Fruit fly (Drosophila melanogaster) whole organism, embryonic: ENCODE data around the gene Btnd.

Experiments used
- Ada2b ChIP-seq: fragments of 200-800 bp; sonication (Bioruptor generic); IDR thresholded peaks from 2 replicates; pipeline ENCODE4 v1.3.6; 2022; ENCODE audit warnings: missing biosample characterization, missing genetic modification characterization
- Adf1 ChIP-seq: fragments of 200-800 bp; sonication (Bioruptor generic); IDR thresholded peaks from 2 replicates; pipeline ENCODE4 v1.3.6; 2022; ENCODE audit warnings: missing biosample characterization, missing genetic modification characterization
- CG10274 ChIP-seq: fragments of 200-800 bp; sonication (Bioruptor generic); optimal IDR thresholded peaks from 3 replicates; lab custom pipeline; 2017; ENCODE audit warnings: missing biosample characterization, mild to moderate bottlenecking, missing genetic modification characterization
- CG11085 ChIP-seq: fragments of 200-800 bp; sonication (Bioruptor generic); IDR thresholded peaks from 2 replicates; pipeline ENCODE4 v1.3.6; 2022; ENCODE audit warnings: missing biosample characterization, missing genetic modification characterization
- CG11504 ChIP-seq: fragments of 200-800 bp; sonication (Bioruptor generic); optimal IDR thresholded peaks from 3 replicates; lab custom pipeline; 2019; ENCODE audit warnings: missing biosample characterization, mild to moderate bottlenecking, missing genetic modification characterization, moderate library complexity
- CG12104 ChIP-seq: fragments of 200-800 bp; sonication (Bioruptor generic); optimal IDR thresholded peaks from 3 replicates; lab custom pipeline; 2016; ENCODE audit warnings: missing biosample characterization, missing genetic modification characterization
- CG12299 ChIP-seq: fragments of 200-800 bp; sonication (Bioruptor generic); optimal IDR thresholded peaks from 2 replicates; lab custom pipeline; 2018; ENCODE audit warnings: missing biosample characterization, mild to moderate bottlenecking, missing genetic modification characterization
- CG13296 ChIP-seq: fragments of 200-800 bp; sonication (Bioruptor generic); optimal IDR thresholded peaks from 3 replicates; lab custom pipeline; 2018; ENCODE audit warnings: missing biosample characterization, mild to moderate bottlenecking, missing genetic modification characterization
- CG17328 ChIP-seq: fragments of 200-800 bp; sonication (Bioruptor generic); IDR thresholded peaks from 2 replicates; pipeline ENCODE4 v1.3.6; 2022; ENCODE audit warnings: missing biosample characterization, missing genetic modification characterization
- CG17361 ChIP-seq: fragments of 200-800 bp; sonication (Bioruptor generic); IDR thresholded peaks from 3 replicates; pipeline ENCODE4 v1.3.6; 2022; ENCODE audit warnings: missing biosample characterization, missing genetic modification characterization
- CG2120 ChIP-seq: fragments of 200-800 bp; sonication (Bioruptor generic); optimal IDR thresholded peaks from 3 replicates; lab custom pipeline; 2016; ENCODE audit warnings: missing biosample characterization, missing genetic modification characterization
- CG2199 ChIP-seq: fragments of 200-800 bp; sonication (Bioruptor generic); IDR thresholded peaks from 3 replicates; pipeline ENCODE4 v1.3.6; 2022; ENCODE audit warnings: missing biosample characterization, missing genetic modification characterization
- CG2678 ChIP-seq: fragments of 200-800 bp; sonication (Bioruptor generic); optimal IDR thresholded peaks from 3 replicates; lab custom pipeline; 2019; ENCODE audit warnings: missing biosample characterization, mild to moderate bottlenecking, missing genetic modification characterization, moderate library complexity
- CG32532 ChIP-seq: fragments of 200-800 bp; sonication (Bioruptor generic); IDR thresholded peaks from 2 replicates; pipeline ENCODE4 v1.3.6; 2022; ENCODE audit warnings: missing biosample characterization, missing genetic modification characterization
- CG33213 ChIP-seq: fragments of 200-800 bp; sonication (Bioruptor generic); optimal IDR thresholded peaks from 3 replicates; lab custom pipeline; 2016; ENCODE audit warnings: missing biosample characterization, missing genetic modification characterization
- CG34422 ChIP-seq: fragments of 200-800 bp; sonication (Bioruptor generic); IDR thresholded peaks from 3 replicates; pipeline ENCODE4 v1.3.6; 2022; ENCODE audit warnings: missing biosample characterization, missing genetic modification characterization
- CG5180 ChIP-seq: fragments of 200-800 bp; sonication (Bioruptor generic); optimal IDR thresholded peaks from 3 replicates; lab custom pipeline; 2017; ENCODE audit warnings: missing biosample characterization, missing genetic modification characterization, mild to moderate bottlenecking, moderate library complexity, missing genetic modification reagents
- CG6254 ChIP-seq: fragments of 200-800 bp; sonication (Bioruptor generic); optimal IDR thresholded peaks from 3 replicates; lab custom pipeline; 2017; ENCODE audit warnings: mild to moderate bottlenecking, missing biosample characterization, missing genetic modification reagents, missing genetic modification characterization
- CG7745 ChIP-seq: fragments of 200-800 bp; sonication (Bioruptor generic); optimal IDR thresholded peaks from 2 replicates; lab custom pipeline; 2018; ENCODE audit warnings: missing biosample characterization, mild to moderate bottlenecking, missing genetic modification characterization, moderate library complexity
- CG9817 ChIP-seq: fragments of 200-800 bp; sonication (Bioruptor generic); optimal IDR thresholded peaks from 2 replicates; lab custom pipeline; 2018; ENCODE audit warnings: missing biosample characterization, mild to moderate bottlenecking, missing genetic modification characterization, moderate library complexity
- CkIIα-i1 ChIP-seq: fragments of 200-800 bp; sonication (Bioruptor generic); IDR thresholded peaks from 2 replicates; pipeline ENCODE4 v1.3.6; 2022; ENCODE audit warnings: missing biosample characterization, missing genetic modification characterization
- D19A ChIP-seq: fragments of 200-800 bp; optimal IDR thresholded peaks from 3 replicates; lab custom pipeline; 2019; ENCODE audit warnings: missing biosample characterization, mild to moderate bottlenecking, missing genetic modification characterization, moderate library complexity
- D19B ChIP-seq: fragments of 200-800 bp; sonication (Bioruptor generic); optimal IDR thresholded peaks from 2 replicates; lab custom pipeline; 2017; ENCODE audit warnings: missing biosample characterization, mild to moderate bottlenecking, missing genetic modification characterization
- Dad ChIP-seq: fragments of 200-800 bp; sonication (Bioruptor generic); optimal IDR thresholded peaks from 3 replicates; lab custom pipeline; 2016; ENCODE audit warnings: missing biosample characterization, missing genetic modification characterization
- Ets65A ChIP-seq: fragments of 200-800 bp; sonication (Bioruptor generic); peaks from one replicate; lab custom pipeline; 2016; ENCODE audit warnings: missing biosample characterization, missing genetic modification characterization
- GATAe ChIP-seq: fragments of 200-800 bp; sonication (Bioruptor generic); conservative IDR thresholded peaks from 2 replicates; pipeline ENCODE4 v1.3.6; 2022; ENCODE audit warnings: missing biosample characterization, missing genetic modification characterization
- HLHmδ ChIP-seq: fragments of 200-800 bp; sonication (Bioruptor generic); optimal IDR thresholded peaks from 2 replicates; lab custom pipeline; 2018; ENCODE audit warnings: missing biosample characterization, mild to moderate bottlenecking, missing genetic modification characterization, moderate library complexity
- Hand ChIP-seq: fragments of 200-800 bp; sonication (Bioruptor generic); optimal IDR thresholded peaks from 2 replicates; lab custom pipeline; 2017; ENCODE audit warnings: mild to moderate bottlenecking, missing biosample characterization, missing genetic modification reagents, missing genetic modification characterization
- Kr ChIP-seq: fragments of 200-800 bp; sonication (Bioruptor generic); optimal IDR thresholded peaks from 2 replicates; lab custom pipeline; 2017; ENCODE audit warnings: missing biosample characterization, mild to moderate bottlenecking, missing genetic modification characterization
- MTF-1 ChIP-seq: fragments of 200-800 bp; sonication (Bioruptor generic); optimal IDR thresholded peaks from 2 replicates; lab custom pipeline; 2018; ENCODE audit warnings: missing biosample characterization, mild to moderate bottlenecking, missing genetic modification characterization, borderline replicate concordance
- Mrtf ChIP-seq: fragments of 200-800 bp; sonication (Bioruptor generic); IDR thresholded peaks from 3 replicates; pipeline ENCODE4 v1.3.6; 2022; ENCODE audit warnings: missing biosample characterization, missing genetic modification characterization
- Oli ChIP-seq: fragments of 200-800 bp; sonication (Bioruptor generic); optimal IDR thresholded peaks from 2 replicates; lab custom pipeline; 2018; ENCODE audit warnings: missing biosample characterization, mild to moderate bottlenecking, missing genetic modification characterization, moderate library complexity
- Poxn ChIP-seq: fragments of 200-800 bp; sonication (Bioruptor generic); IDR thresholded peaks from 2 replicates; pipeline ENCODE4 v1.3.6; 2022; ENCODE audit warnings: missing biosample characterization, missing genetic modification characterization
- Sin3A ChIP-seq: fragments of >200 bp; optimal IDR thresholded peaks from 2 replicates; lab custom pipeline; 2018
- Xbp1 ChIP-seq: fragments of 200-800 bp; sonication (Bioruptor generic); optimal IDR thresholded peaks from 3 replicates; lab custom pipeline; 2016; ENCODE audit warnings: missing biosample characterization, mild to moderate bottlenecking, missing genetic modification characterization
- bcd ChIP-seq: fragments of 200-800 bp; sonication (Bioruptor generic); optimal IDR thresholded peaks from 2 replicates; lab custom pipeline; 2017; ENCODE audit warnings: missing biosample characterization, mild to moderate bottlenecking, missing genetic modification characterization
- chn ChIP-seq: fragments of 200-800 bp; sonication (Bioruptor generic); optimal IDR thresholded peaks from 2 replicates; lab custom pipeline; 2016; ENCODE audit warnings: missing biosample characterization, missing genetic modification characterization
- corto ChIP-seq: fragments of 200-800 bp; sonication (Bioruptor generic); optimal IDR thresholded peaks from 2 replicates; lab custom pipeline; 2016; ENCODE audit warnings: missing biosample characterization, mild to moderate bottlenecking, missing genetic modification characterization, moderate library complexity
- cwo ChIP-seq: fragments of 200-800 bp; sonication (Bioruptor generic); optimal IDR thresholded peaks from 3 replicates; lab custom pipeline; 2017; ENCODE audit warnings: missing biosample characterization, missing genetic modification characterization, mild to moderate bottlenecking, moderate library complexity, missing genetic modification reagents
- ems ChIP-seq: fragments of 200-800 bp; sonication (Bioruptor generic); optimal IDR thresholded peaks from 3 replicates; lab custom pipeline; 2016; ENCODE audit warnings: missing biosample characterization, missing genetic modification characterization
- ewg ChIP-seq: fragments of 200-800 bp; sonication (Bioruptor generic); optimal IDR thresholded peaks from 3 replicates; lab custom pipeline; 2017; ENCODE audit warnings: mild to moderate bottlenecking, missing biosample characterization, missing genetic modification reagents, missing genetic modification characterization
- gcm2 ChIP-seq: fragments of 200-800 bp; sonication (Bioruptor generic); optimal IDR thresholded peaks from 2 replicates; lab custom pipeline; 2016; ENCODE audit warnings: missing biosample characterization, missing genetic modification characterization
- peb ChIP-seq: fragments of 200-800 bp; sonication (Bioruptor generic); IDR thresholded peaks from 2 replicates; pipeline ENCODE4 v1.3.6; 2022; ENCODE audit warnings: missing biosample characterization, missing genetic modification characterization
- ssp ChIP-seq: fragments of 200-800 bp; sonication (Bioruptor generic); IDR thresholded peaks from 2 replicates; pipeline ENCODE4 v1.3.6; 2022; ENCODE audit warnings: missing biosample characterization, missing genetic modification characterization
- sug ChIP-seq: fragments of 200-800 bp; optimal IDR thresholded peaks from 2 replicates; lab custom pipeline; 2019; ENCODE audit warnings: missing biosample characterization, mild to moderate bottlenecking, missing genetic modification characterization, moderate library complexity
- trh ChIP-seq: fragments of 200-800 bp; sonication (Bioruptor generic); optimal IDR thresholded peaks from 2 replicates; lab custom pipeline; 2016; ENCODE audit warnings: missing biosample characterization, missing genetic modification characterization
- unpg ChIP-seq: fragments of 200-800 bp; sonication (Bioruptor generic); optimal IDR thresholded peaks from 3 replicates; lab custom pipeline; 2018; ENCODE audit warnings: missing biosample characterization, mild to moderate bottlenecking, missing genetic modification characterization, moderate library complexity
- vfl ChIP-seq: fragments of 200-800 bp; sonication (Bioruptor generic); optimal IDR thresholded peaks from 2 replicates; lab custom pipeline; 2016; ENCODE audit warnings: missing biosample characterization, missing genetic modification characterization
- zen ChIP-seq: fragments of 200-800 bp; sonication (Bioruptor generic); optimal IDR thresholded peaks from 3 replicates; lab custom pipeline; 2018; ENCODE audit warnings: missing biosample characterization, mild to moderate bottlenecking, missing genetic modification characterization, moderate library complexity
- zfh2 ChIP-seq: fragments of 200-800 bp; sonication (Bioruptor generic); optimal IDR thresholded peaks from 2 replicates; lab custom pipeline; 2016; ENCODE audit warnings: missing biosample characterization, missing genetic modification characterization

Gene Btnd

DNA sequence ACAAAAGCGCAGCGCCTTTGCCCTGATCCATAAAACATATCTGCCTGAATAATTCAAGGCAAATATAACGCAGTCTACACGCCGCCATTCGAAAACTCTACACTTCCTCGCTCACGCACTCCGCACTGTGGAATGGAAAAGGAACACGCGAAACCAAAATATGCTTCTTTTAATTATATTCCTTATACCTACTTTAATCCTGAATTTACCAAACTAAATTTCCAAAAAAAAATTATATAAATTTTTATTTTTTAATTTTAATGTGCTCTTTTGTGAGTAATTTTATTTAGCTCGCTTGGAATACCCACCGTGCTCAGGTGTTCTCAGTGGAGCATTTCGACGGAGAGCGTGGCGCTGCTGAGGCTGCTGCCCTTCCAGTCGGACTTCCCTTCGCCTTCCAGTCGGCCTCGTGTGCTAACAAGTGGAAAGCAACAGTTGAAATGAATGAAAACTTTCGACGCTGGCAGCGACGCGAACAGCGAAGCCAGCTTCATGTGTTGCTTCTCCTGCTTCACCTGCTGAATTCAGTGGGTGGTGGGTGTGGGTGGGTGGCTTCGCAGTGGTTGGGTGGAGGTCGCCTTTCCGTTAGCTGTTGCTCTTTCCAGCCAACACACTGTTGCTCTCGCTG is 25.8 kb downstream of the Btnd start (continued):
- TF ChIP-seq D19B (GFP tag; lab: Kevin White, UChicago) = peak; percentile 57
- peak; percentile 68 for TF ChIP-seq D19A (tag; lab: Kevin White, UChicago)
- peak; percentile 71 for TF ChIP-seq sug (tag; lab: Kevin White, UChicago)
- peak; percentile 89 for TF ChIP-seq CG32532 (GFP tag; lab: Robert Waterston, UW)
- TF ChIP-seq MTF-1 (GFP tag; lab: Kevin White, UChicago) = peak; percentile 30
- peak; percentile 89 for TF ChIP-seq CG11504 (tag; lab: Kevin White, UChicago)
- peak; percentile 34; the same call in 1 of the 2 replicates for TF ChIP-seq GATAe (GFP tag; lab: Robert Waterston, UW)
- TF ChIP-seq Mrtf (GFP tag; lab: Robert Waterston, UW) = peak; percentile 88
- TF ChIP-seq Oli (tag; lab: Kevin White, UChicago) = peak; percentile 82
- peak; percentile 59; the same call in 1 of the 2 replicates for TF ChIP-seq Poxn (GFP tag; lab: Robert Waterston, UW)
- TF ChIP-seq Dad (GFP tag; lab: Kevin White, UChicago) = peak; percentile 16
- TF ChIP-seq CG13296 (GFP tag; lab: Kevin White, UChicago) = peak; percentile 83
- TF ChIP-seq CG7745 (tag; lab: Kevin White, UChicago) = no peak
- peak; percentile 24 for TF ChIP-seq zfh2 (GFP tag; lab: Kevin White, UChicago)
- TF ChIP-seq unpg (GFP tag; lab: Kevin White, UChicago) = peak; percentile 84
- peak; percentile 72 for TF ChIP-seq Xbp1 (GFP tag; lab: Kevin White, UChicago)
- peak; percentile 93 for TF ChIP-seq Ets65A (GFP tag; lab: Kevin White, UChicago)
- peak; percentile 96 for TF ChIP-seq Adf1 (GFP tag; lab: Robert Waterston, UW)
- peak; percentile 83 for TF ChIP-seq Hand (GFP tag; lab: Kevin White, UChicago)
- peak; percentile 31 for TF ChIP-seq CG6254 (GFP tag; lab: Kevin White, UChicago)
- peak; percentile 65 for TF ChIP-seq CG11085 (GFP tag; lab: Robert Waterston, UW)
- TF ChIP-seq Sin3A (lab: Kevin White, UChicago) = no peak
- peak; percentile 89 for TF ChIP-seq CG34422
- TF ChIP-seq gcm2 (GFP tag; lab: Kevin White, UChicago) = no peak
- TF ChIP-seq vfl (GFP tag; lab: Kevin White, UChicago) = peak; percentile 20
- TF ChIP-seq CG9817 (tag; lab: Kevin White, UChicago) = peak; percentile 78
- TF ChIP-seq CG33213 (GFP tag; lab: Kevin White, UChicago) = no peak
- TF ChIP-seq zen = peak; percentile 2
- TF ChIP-seq CG2199 (GFP tag; lab: Robert Waterston, UW) = no peak
- peak; percentile 48 for TF ChIP-seq ems (GFP tag; lab: Kevin White, UChicago)
- TF ChIP-seq CG2120 (GFP tag; lab: Kevin White, UChicago) = peak; percentile 83
- TF ChIP-seq trh (GFP tag; lab: Kevin White, UChicago) = no peak
- TF ChIP-seq ewg = peak; percentile 70
- no peak for TF ChIP-seq Kr (GFP tag; lab: Kevin White, UChicago)
- TF ChIP-seq corto (GFP tag; lab: Kevin White, UChicago) = no peak
- peak; percentile 83 for TF ChIP-seq Ada2b (GFP tag; lab: Robert Waterston, UW)
- TF ChIP-seq CkIIα-i1 (GFP tag; lab: Robert Waterston, UW) = no peak
- peak; percentile 80 for TF ChIP-seq cwo (GFP tag; lab: Kevin White, UChicago)
- peak; percentile 11 for TF ChIP-seq chn (GFP tag; lab: Kevin White, UChicago)
- peak; percentile 24 for TF ChIP-seq CG5180 (GFP tag; lab: Kevin White, UChicago)
- TF ChIP-seq CG12104 (GFP tag; lab: Kevin White, UChicago) = peak; percentile 55
- TF ChIP-seq CG17328 (GFP tag; lab: Robert Waterston, UW) = peak; percentile 84
- TF ChIP-seq bcd (GFP tag; lab: Kevin White, UChicago) = peak; percentile 83
- peak; percentile 75 for TF ChIP-seq peb (GFP tag; lab: Robert Waterston, UW)
- peak; percentile 85 for TF ChIP-seq CG17361 (GFP tag; lab: Robert Waterston, UW)
- no peak for TF ChIP-seq CG10274
- peak; percentile 89 for TF ChIP-seq CG2678 (tag; lab: Kevin White, UChicago)
- peak; percentile 83 for TF ChIP-seq ssp
- peak; percentile 83 for TF ChIP-seq CG12299 (tag; lab: Kevin White, UChicago)
- TF ChIP-seq HLHmδ (GFP tag; lab: Kevin White, UChicago) = no peak
